Worm (Caenorhabditis elegans) whole organism, L4 larva: Measurements from ENCODE around the gene ZK892.6.

Experiments
- D1046.2 ChIP-seq: fragments of 200-800 bp; sonication (Bioruptor generic); IDR thresholded peaks from 2 replicates; pipeline ENCODE4 v1.3.6; 2022; ENCODE audit warnings: missing genetic modification characterization, missing compliant biosample characterization
- F26F4.8 ChIP-seq: fragments of 200-800 bp; sonication (Bioruptor generic); conservative IDR thresholded peaks from 2 replicates; pipeline ENCODE4 v1.3.6; 2022; ENCODE audit warnings: missing genetic modification characterization, missing compliant biosample characterization
- F49E8.2 ChIP-seq: sonication (generic microtip); optimal IDR thresholded peaks from 2 replicates; lab custom pipeline; 2016; ENCODE audit warnings: missing compliant biosample characterization, mild to moderate bottlenecking, missing genetic modification characterization, borderline replicate concordance
- T20F7.1 ChIP-seq: fragments of 200-800 bp; sonication (Bioruptor generic); optimal IDR thresholded peaks from 2 replicates; lab custom pipeline; 2018; ENCODE audit warnings: mild to moderate bottlenecking, missing genetic modification characterization, missing compliant biosample characterization
- Y48G9A.11 ChIP-seq: fragments of 200-800 bp; sonication (Bioruptor generic); IDR thresholded peaks from 2 replicates; pipeline ENCODE4 v1.3.6; 2022; ENCODE audit warnings: missing genetic modification reagents, missing genetic modification characterization, missing compliant biosample characterization
- Y5F2A.4 ChIP-seq: fragments of 200-800 bp; sonication (Bioruptor generic); optimal IDR thresholded peaks from 2 replicates; lab custom pipeline; 2018; ENCODE audit warnings: mild to moderate bottlenecking, missing genetic modification characterization, missing compliant biosample characterization
- ZK337.2 ChIP-seq: fragments of 200-800 bp; sonication (Bioruptor generic); IDR thresholded peaks from 2 replicates; pipeline ENCODE4 v1.3.6; 2022; ENCODE audit warnings: missing genetic modification reagents, missing genetic modification characterization, missing compliant biosample characterization
- aha-1 ChIP-seq: fragments of 150-350 bp; peaks from one replicate; lab custom pipeline; 2014; ENCODE audit warnings: missing biosample characterization, missing genetic modification characterization
- ama-1 ChIP-seq: fragments of 150-350 bp; optimal IDR thresholded peaks from 2 replicates; lab custom pipeline; 2014; ENCODE audit warnings: inconsistent platforms, mixed read lengths
- ceh-20 ChIP-seq: fragments of 200-800 bp; sonication (Bioruptor generic); IDR thresholded peaks from 2 replicates; pipeline ENCODE4 v1.3.6; 2022; ENCODE audit warnings: missing genetic modification reagents, missing genetic modification characterization, missing compliant biosample characterization
- ceh-62 ChIP-seq: sonication (generic microtip); optimal IDR thresholded peaks from 2 replicates; lab custom pipeline; 2017; ENCODE audit warnings: missing biosample characterization, missing genetic modification characterization
- cey-2 ChIP-seq: sonication (generic microtip); optimal IDR thresholded peaks from 3 replicates; lab custom pipeline; 2017; ENCODE audit warnings: missing genetic modification characterization, mild to moderate bottlenecking, missing compliant biosample characterization, antibody characterized with exemption, borderline replicate concordance; ENCODE audit not compliant: insufficient read depth
- ctbp-1 ChIP-seq: fragments of 200-800 bp; sonication (Bioruptor generic); IDR thresholded peaks from 2 replicates; pipeline ENCODE4 v1.3.6; 2022; ENCODE audit warnings: missing genetic modification reagents, missing genetic modification characterization, missing compliant biosample characterization
- daf-16 ChIP-seq, 3 experiments: sonication (generic microtip); optimal IDR thresholded peaks; 2 replicates each; lab custom pipeline; 2016 to 2017; ENCODE audit warnings: missing genetic modification characterization in 3 of 3, missing genetic modification reagents in 3 of 3, mild to moderate bottlenecking in 2 of 3, missing compliant biosample characterization in 2 of 3, missing biosample characterization in 1 of 3, moderate library complexity in 1 of 3
- daf-19 ChIP-seq: fragments of 200-800 bp; sonication (Bioruptor generic); conservative IDR thresholded peaks from 2 replicates; pipeline ENCODE4 v1.3.6; 2022; ENCODE audit warnings: missing genetic modification characterization, missing compliant biosample characterization
- dmd-6 ChIP-seq: fragments of 200-800 bp; sonication (Bioruptor generic); IDR thresholded peaks from 2 replicates; pipeline ENCODE4 v1.3.6; 2022; ENCODE audit warnings: missing genetic modification reagents, missing genetic modification characterization, missing compliant biosample characterization
- dmd-8 ChIP-seq: fragments of 200-800 bp; sonication (Bioruptor generic); IDR thresholded peaks from 2 replicates; pipeline ENCODE4 v1.3.6; 2022; ENCODE audit warnings: missing genetic modification characterization, missing compliant biosample characterization
- egl-27 ChIP-seq: sonication (generic microtip); optimal IDR thresholded peaks from 3 replicates; lab custom pipeline; 2017; ENCODE audit warnings: missing biosample characterization, missing genetic modification reagents, missing genetic modification characterization
- egl-43 ChIP-seq: fragments of 200-800 bp; sonication (Bioruptor generic); IDR thresholded peaks from 2 replicates; pipeline ENCODE4 v1.3.6; 2022; ENCODE audit warnings: missing genetic modification reagents, missing genetic modification characterization, missing compliant biosample characterization
- hif-1 ChIP-seq, 2 experiments: sonication (generic microtip); optimal IDR thresholded peaks; 2 replicates each; lab custom pipeline; 2016 to 2017; ENCODE audit warnings: missing compliant biosample characterization in 2 of 2, missing genetic modification characterization in 2 of 2, missing genetic modification reagents in 2 of 2, missing genotype in 2 of 2, mild to moderate bottlenecking in 1 of 2
- hlh-30 ChIP-seq: sonication (generic microtip); optimal IDR thresholded peaks from 2 replicates; lab custom pipeline; 2017; ENCODE audit warnings: antibody characterized with exemption, mild to moderate bottlenecking, missing genetic modification characterization, missing compliant biosample characterization; ENCODE audit not compliant: insufficient read depth
- hmg-1.1 ChIP-seq: fragments of 200-800 bp; sonication (Bioruptor generic); IDR thresholded peaks from 2 replicates; pipeline ENCODE4 v1.3.6; 2022; ENCODE audit warnings: missing genetic modification reagents, missing genetic modification characterization, missing compliant biosample characterization
- jun-1 ChIP-seq: fragments of 150-350 bp; optimal IDR thresholded peaks from 2 replicates; lab custom pipeline; 2014; ENCODE audit warnings: missing biosample characterization, missing genetic modification reagents, missing genetic modification characterization
- lin-15B ChIP-seq: fragments of 150-350 bp; sonication (generic microtip); optimal IDR thresholded peaks from 3 replicates; lab custom pipeline; 2014; ENCODE audit warnings: missing biosample characterization, missing genetic modification characterization
- lir-3 ChIP-seq: sonication (generic microtip); optimal IDR thresholded peaks from 2 replicates; lab custom pipeline; 2016; ENCODE audit warnings: mild to moderate bottlenecking, missing genetic modification characterization, missing compliant biosample characterization
- lsy-2 ChIP-seq, 2 experiments: fragments of 150-350 bp in 1 of 2; sonication (generic microtip) in 1 of 2; optimal IDR thresholded peaks; 2 replicates each; lab custom pipeline; 2014 to 2017; ENCODE audit warnings: missing biosample characterization in 2 of 2, missing genetic modification characterization in 2 of 2
- madf-9 ChIP-seq: fragments of 200-800 bp; sonication (Bioruptor generic); conservative IDR thresholded peaks from 2 replicates; pipeline ENCODE4 v1.3.6; 2022; ENCODE audit warnings: missing genetic modification reagents, missing genetic modification characterization, missing compliant biosample characterization
- mep-1 ChIP-seq: fragments of 150-350 bp; sonication (generic microtip); optimal IDR thresholded peaks from 3 replicates; lab custom pipeline; 2014; ENCODE audit warnings: missing biosample characterization, missing genetic modification characterization
- mxl-2 ChIP-seq: fragments of 200-800 bp; sonication (Bioruptor generic); conservative IDR thresholded peaks from 2 replicates; pipeline ENCODE4 v1.3.6; 2022; ENCODE audit warnings: missing genetic modification reagents, missing genetic modification characterization, missing compliant biosample characterization
- nhr-11 ChIP-seq: fragments of 150-350 bp; optimal IDR thresholded peaks from 2 replicates; lab custom pipeline; 2014; ENCODE audit warnings: missing biosample characterization, missing genetic modification characterization
- nhr-111 ChIP-seq: fragments of 200-800 bp; sonication (Bioruptor generic); optimal IDR thresholded peaks from 2 replicates; lab custom pipeline; 2018; ENCODE audit warnings: mild to moderate bottlenecking, missing genetic modification characterization, missing compliant biosample characterization
- nhr-25 ChIP-seq: sonication (generic microtip); optimal IDR thresholded peaks from 2 replicates; lab custom pipeline; 2017; ENCODE audit warnings: missing genetic modification characterization, mild to moderate bottlenecking, missing compliant biosample characterization, antibody characterized with exemption, moderate library complexity, borderline replicate concordance; ENCODE audit not compliant: insufficient read depth
- nhr-41 ChIP-seq: fragments of 200-800 bp; sonication (Bioruptor generic); IDR thresholded peaks from 2 replicates; pipeline ENCODE4 v1.3.6; 2022; ENCODE audit warnings: missing genetic modification reagents, missing genetic modification characterization, missing compliant biosample characterization
- nhr-6 ChIP-seq: fragments of 150-350 bp; optimal IDR thresholded peaks from 2 replicates; lab custom pipeline; 2014; ENCODE audit warnings: missing biosample characterization, missing genetic modification characterization
- pqm-1 ChIP-seq: sonication (generic microtip); optimal IDR thresholded peaks from 2 replicates; lab custom pipeline; 2017; ENCODE audit warnings: missing biosample characterization, missing genetic modification characterization
- saeg-2 ChIP-seq: fragments of 200-800 bp; sonication (Bioruptor generic); IDR thresholded peaks from 2 replicates; pipeline ENCODE4 v1.3.6; 2022; ENCODE audit warnings: missing genetic modification reagents, missing genetic modification characterization, missing compliant biosample characterization
- unc-39 ChIP-seq: sonication (generic microtip); optimal IDR thresholded peaks from 2 replicates; lab custom pipeline; 2017; ENCODE audit warnings: missing biosample characterization, missing genetic modification characterization
- unc-62 ChIP-seq, 3 experiments: fragments of 150-350 bp in 1 of 3; sonication (generic microtip); optimal IDR thresholded peaks in 2 of 3; peaks in 1 of 3; 1 replicate in 1 of 3; 2 replicates in 2 of 3; lab custom pipeline; 2014 to 2017; ENCODE audit warnings: missing biosample characterization in 3 of 3, missing genetic modification characterization in 3 of 3, missing genetic modification reagents in 3 of 3, missing genotype in 1 of 3
- zfp-3 ChIP-seq: fragments of 200-800 bp; sonication (Bioruptor generic); conservative IDR thresholded peaks from 2 replicates; pipeline ENCODE4 v1.3.6; 2022; ENCODE audit warnings: missing genetic modification reagents, missing genetic modification characterization, missing compliant biosample characterization
- ztf-11 ChIP-seq: fragments of 150-350 bp; optimal IDR thresholded peaks from 2 replicates; lab custom pipeline; 2014; ENCODE audit warnings: missing biosample characterization, missing genetic modification characterization

The ZK892.6 gene

DNA sequence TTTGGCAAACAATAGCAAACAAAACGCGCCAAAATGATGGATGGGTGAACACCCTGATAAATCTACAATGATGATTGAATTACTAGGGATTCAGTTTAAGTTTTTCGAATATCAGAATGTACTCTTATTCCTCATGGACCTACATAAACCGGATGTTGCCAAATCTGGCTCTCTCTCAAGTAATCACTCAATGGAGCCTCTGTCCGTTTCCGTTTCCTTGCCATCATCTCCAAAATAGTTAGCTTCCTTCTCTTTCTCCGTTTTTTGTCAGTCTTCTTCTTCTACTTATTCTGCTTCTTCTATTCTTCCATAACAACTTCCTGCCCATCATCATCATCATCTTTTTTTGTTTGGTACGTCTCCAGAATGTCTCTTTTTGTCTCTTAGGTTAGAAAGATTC is 14.6 kb downstream of the ZK892.6 start:
- TF ChIP-seq mxl-2 (GFP tag; lab: Robert Waterston, UW) (no peak), egl-43 (no peak), unc-39 (tag; lab: Kevin White, UChicago) (no peak), daf-16 (GFP tag; optimal IDR thresholded peaks at IDR 0.05; lab: Kevin White, UChicago) (no peak), daf-16 (tag; optimal IDR thresholded peaks at IDR 0.05; lab: Kevin White, UChicago) (no peak), nhr-6 (no peak), F49E8.2 (tag; lab: Kevin White, UChicago) (no peak), Y5F2A.4 (no peak), nhr-41 (GFP tag; lab: Robert Waterston, UW) (no peak), hif-1 (tag; optimal IDR thresholded peaks at IDR 0.05; lab: Kevin White, UChicago) (no peak), jun-1 (tag; lab: Kevin White, UChicago) (no peak), T20F7.1 (GFP tag; lab: Kevin White, UChicago) (no peak)

DNA sequence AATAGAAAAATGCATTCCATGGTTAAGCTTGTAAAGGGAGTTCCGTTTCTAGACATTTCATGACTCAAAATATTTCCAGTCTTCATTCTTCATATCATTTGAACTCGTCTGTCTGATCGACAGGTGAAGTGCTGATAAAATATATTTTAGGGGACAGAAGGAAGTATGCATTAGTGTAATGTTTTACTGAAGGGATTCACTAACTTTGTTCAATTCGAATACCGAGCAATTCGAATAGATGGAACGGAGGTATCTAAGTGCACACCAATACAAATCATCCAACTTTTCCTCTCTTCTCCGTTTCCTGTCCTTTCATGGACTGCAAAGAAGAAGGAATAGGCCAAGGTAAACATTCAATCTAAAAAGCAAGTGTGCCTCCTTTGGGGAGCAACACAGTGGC is 16.1 kb downstream of the ZK892.6 start:
- TF ChIP-seq Y5F2A.4 (no peak), madf-9 (GFP tag; lab: Robert Waterston, UW) (no peak), ctbp-1 (no peak), hlh-30 (tag; lab: Kevin White, UChicago) (no peak), zfp-3 (GFP tag; lab: Robert Waterston, UW) (no peak), nhr-111 (GFP tag; lab: Kevin White, UChicago) (no peak), unc-62 (GFP tag; optimal IDR thresholded peaks at IDR 0.05 in 1 of 2; lab: Kevin White, UChicago) (peak in 1 of 2 experiments; percentile 93), unc-62 (tag; optimal IDR thresholded peaks at IDR 0.05; lab: Kevin White, UChicago) (no peak), pqm-1 (tag; lab: Kevin White, UChicago) (peak; percentile 41), egl-27 (no peak), dmd-6 (GFP tag; lab: Robert Waterston, UW) (peak; percentile 25; the same call in 1 of the 2 replicates)

DNA sequence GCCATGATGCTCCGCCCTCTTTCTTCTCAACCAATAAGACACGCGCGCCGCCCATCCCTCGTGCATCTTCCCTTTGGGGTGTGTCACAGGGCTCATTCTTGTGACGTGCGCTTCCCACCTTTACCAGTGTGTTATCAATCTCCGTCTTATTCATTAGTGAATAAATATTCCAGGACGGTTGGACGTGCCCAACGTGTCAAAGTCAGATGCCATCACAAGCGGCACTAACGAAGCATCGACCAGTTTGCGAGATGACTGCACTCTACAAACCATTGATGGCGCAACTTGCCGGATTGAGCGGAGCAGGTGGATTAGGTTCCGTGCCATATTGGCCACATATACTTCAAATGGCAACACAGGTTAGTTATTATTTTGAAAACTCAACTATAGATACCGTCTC is 19.8 kb downstream of the ZK892.6 start:
- TF ChIP-seq hmg-1.1 (GFP tag; lab: Robert Waterston, UW) = no peak
- TF ChIP-seq mep-1 (tag; lab: Kevin White, UChicago) = no peak
- peak in 1 of 2 experiments; percentile 84 for TF ChIP-seq unc-62 (GFP tag; optimal IDR thresholded peaks at IDR 0.05 in 1 of 2; lab: Kevin White, UChicago)
- no peak for TF ChIP-seq unc-62 (tag; optimal IDR thresholded peaks at IDR 0.05; lab: Kevin White, UChicago)
- no peak for TF ChIP-seq lin-15B
- peak; percentile 7 for TF ChIP-seq hlh-30 (tag; lab: Kevin White, UChicago)
- TF ChIP-seq ceh-62 (tag; lab: Kevin White, UChicago) = no peak
- TF ChIP-seq egl-43 = peak; percentile 56; the same call in 1 of the 2 replicates
- no peak for TF ChIP-seq zfp-3 (GFP tag; lab: Robert Waterston, UW)
- peak; percentile 78 for TF ChIP-seq aha-1 (tag; lab: Kevin White, UChicago)
- no peak for TF ChIP-seq ZK337.2

- peak; percentile 3 for TF ChIP-seq nhr-11 (tag; lab: Kevin White, UChicago)
- TF ChIP-seq hlh-30 (tag; lab: Kevin White, UChicago) = no peak
- TF ChIP-seq unc-62 (GFP tag; optimal IDR thresholded peaks at IDR 0.05 in 1 of 2; lab: Kevin White, UChicago) = peak in 1 of 2 experiments; percentile 53
- no peak for TF ChIP-seq unc-62 (tag; optimal IDR thresholded peaks at IDR 0.05; lab: Kevin White, UChicago)
These were observed 23.8 kb downstream of the ZK892.6 start for ce11 chrII:9956116-9956515.

DNA sequence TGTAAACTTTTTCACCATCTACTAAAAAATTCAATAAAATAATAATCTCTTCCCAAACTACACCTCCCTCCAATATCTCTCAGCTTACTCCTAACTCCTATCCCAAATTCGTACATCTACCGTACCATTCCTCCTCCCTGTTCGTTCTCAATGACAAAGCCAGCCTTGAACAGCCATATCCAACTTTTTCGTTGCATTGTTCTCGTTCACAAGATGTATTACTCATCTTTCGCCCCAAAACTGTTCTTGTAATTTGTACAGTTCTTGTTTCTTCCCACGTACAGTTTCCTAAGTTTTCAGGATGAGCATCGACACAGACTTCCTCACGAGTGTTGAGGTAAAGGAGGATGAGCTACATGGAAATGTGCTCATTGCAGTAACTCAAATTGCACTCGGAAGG is 25.0 kb downstream of the ZK892.6 start, which contains the start of gene egl-43:
TSS of gene egl-43 (plus strand) at position 301 of the 400 bp plus-strand sequence.
- TF ChIP-seq lsy-2 (tag; optimal IDR thresholded peaks at IDR 0.05; lab: Kevin White, UChicago) (no peak), dmd-8 (no peak), Y48G9A.11 (GFP tag; lab: Robert Waterston, UW) (no peak), cey-2 (tag; lab: Kevin White, UChicago) (no peak), daf-19 (GFP tag; lab: Robert Waterston, UW) (no peak), unc-39 (tag; lab: Kevin White, UChicago) (no peak), D1046.2 (no peak), saeg-2 (GFP tag; lab: Robert Waterston, UW) (no peak), nhr-25 (tag; lab: Kevin White, UChicago) (no peak), ama-1 (lab: Kevin White, UChicago) (no peak), aha-1 (tag; lab: Kevin White, UChicago) (no peak), ztf-11 (tag; lab: Kevin White, UChicago) (no peak), pqm-1 (tag; lab: Kevin White, UChicago) (no peak), lir-3 (tag; lab: Kevin White, UChicago) (no peak), F26F4.8 (GFP tag; lab: Robert Waterston, UW) (no peak), ceh-20 (GFP tag; lab: Robert Waterston, UW) (no peak)
